Fruit fly (Drosophila melanogaster): ENCODE measurements around the gene LPCAT.

- TF ChIP-seq Pif1B (GFP tag; optimal IDR thresholded peaks at IDR 0.05) (no peak), CG12605 (GFP tag; IDR thresholded peaks at IDR 0.05) (no peak)
Measured at dm6 chrX:9617598-9618076, 37.9 kb upstream of the LPCAT start.
